Worm (Caenorhabditis elegans) whole organism, late embryonic: ENCODE results near the gene T14G8.4.

Experiments used
- K02D7.2 ChIP-seq: sonication (generic microtip); optimal IDR thresholded peaks from 2 replicates; lab custom pipeline; 2017; ENCODE audit warnings: mild to moderate bottlenecking, missing genetic modification characterization, missing compliant biosample characterization
- Y22D7AL.16 ChIP-seq: sonication (generic microtip); optimal IDR thresholded peaks from 2 replicates; lab custom pipeline; 2016; ENCODE audit warnings: missing genetic modification characterization, missing compliant biosample characterization
- ahr-1 ChIP-seq: sonication (generic microtip); optimal IDR thresholded peaks from 2 replicates; lab custom pipeline; 2016; ENCODE audit warnings: missing genetic modification characterization, missing compliant biosample characterization
- ama-1 ChIP-seq: fragments of 150-350 bp; optimal IDR thresholded peaks from 2 replicates; lab custom pipeline; 2014
- ceh-18 ChIP-seq: sonication (generic microtip); optimal IDR thresholded peaks from 2 replicates; lab custom pipeline; 2016; ENCODE audit warnings: missing genetic modification characterization, missing compliant biosample characterization
- ceh-22 ChIP-seq: sonication (generic microtip); optimal IDR thresholded peaks from 2 replicates; lab custom pipeline; 2017; ENCODE audit warnings: missing biosample characterization, missing genetic modification characterization
- ceh-24 ChIP-seq: sonication (generic microtip); optimal IDR thresholded peaks from 2 replicates; lab custom pipeline; 2016; ENCODE audit warnings: mild to moderate bottlenecking, missing genetic modification characterization, missing compliant biosample characterization
- ceh-30 ChIP-seq: fragments of 150-350 bp; optimal IDR thresholded peaks from 2 replicates; lab custom pipeline; 2014; ENCODE audit warnings: missing biosample characterization, missing genetic modification characterization
- ceh-31 ChIP-seq: sonication (generic microtip); optimal IDR thresholded peaks from 2 replicates; lab custom pipeline; 2016; ENCODE audit warnings: missing genetic modification characterization, missing compliant biosample characterization
- ceh-45 ChIP-seq: fragments of 200-800 bp; sonication (Bioruptor generic); IDR thresholded peaks from 2 replicates; pipeline ENCODE4 v1.3.6; 2022; ENCODE audit warnings: missing genetic modification reagents, missing genetic modification characterization, missing compliant biosample characterization
- ceh-48 ChIP-seq: sonication (generic microtip); optimal IDR thresholded peaks from 2 replicates; lab custom pipeline; 2016; ENCODE audit warnings: missing genetic modification characterization, inconsistent platforms, missing compliant biosample characterization
- ceh-6 ChIP-seq: fragments of 200-800 bp; sonication (Bioruptor generic); optimal IDR thresholded peaks from 2 replicates; lab custom pipeline; 2018; ENCODE audit warnings: mild to moderate bottlenecking, missing genetic modification characterization, missing compliant biosample characterization
- ceh-9 ChIP-seq: sonication (generic microtip); optimal IDR thresholded peaks from 2 replicates; lab custom pipeline; 2016; ENCODE audit warnings: mild to moderate bottlenecking, missing genetic modification characterization, inconsistent platforms, missing compliant biosample characterization
- dmd-4 ChIP-seq: sonication (generic microtip); optimal IDR thresholded peaks from 2 replicates; lab custom pipeline; 2016; ENCODE audit warnings: borderline replicate concordance, missing genetic modification characterization, missing compliant biosample characterization
- dve-1 ChIP-seq: sonication (generic microtip); optimal IDR thresholded peaks from 2 replicates; lab custom pipeline; 2017; ENCODE audit warnings: antibody characterized with exemption, mild to moderate bottlenecking, missing genetic modification characterization, missing compliant biosample characterization
- elt-2 ChIP-seq: sonication (generic microtip); optimal IDR thresholded peaks from 2 replicates; lab custom pipeline; 2016; ENCODE audit warnings: missing genetic modification reagents, missing genetic modification characterization, missing compliant biosample characterization
- ets-4 ChIP-seq: sonication (generic microtip); optimal IDR thresholded peaks from 2 replicates; lab custom pipeline; 2016; ENCODE audit warnings: missing genetic modification characterization, missing compliant biosample characterization
- eyg-1 ChIP-seq: sonication (generic microtip); optimal IDR thresholded peaks from 2 replicates; lab custom pipeline; 2016; ENCODE audit warnings: missing genotype, missing genetic modification characterization, missing compliant biosample characterization
- gmeb-2 ChIP-seq: sonication (generic microtip); optimal IDR thresholded peaks from 2 replicates; lab custom pipeline; 2016; ENCODE audit warnings: missing genetic modification characterization, inconsistent platforms, missing compliant biosample characterization
- hlh-13 ChIP-seq: fragments of 200-800 bp; sonication (Bioruptor generic); optimal IDR thresholded peaks from 2 replicates; lab custom pipeline; 2018; ENCODE audit warnings: mild to moderate bottlenecking, missing genetic modification characterization, missing compliant biosample characterization
- hlh-6 ChIP-seq: sonication (generic microtip); optimal IDR thresholded peaks from 2 replicates; lab custom pipeline; 2016; ENCODE audit warnings: missing genotype, missing genetic modification characterization, missing compliant biosample characterization
- hlh-8 ChIP-seq: sonication (generic microtip); optimal IDR thresholded peaks from 2 replicates; lab custom pipeline; 2016; ENCODE audit warnings: missing genotype, missing genetic modification characterization, missing compliant biosample characterization
- lim-6 ChIP-seq: sonication (generic microtip); optimal IDR thresholded peaks from 2 replicates; lab custom pipeline; 2016; ENCODE audit warnings: missing genetic modification characterization, missing compliant biosample characterization
- lin-11 ChIP-seq: fragments of 200-800 bp; sonication (Bioruptor generic); optimal IDR thresholded peaks from 2 replicates; lab custom pipeline; 2018; ENCODE audit warnings: mild to moderate bottlenecking, missing genetic modification characterization, missing compliant biosample characterization
- mec-3 ChIP-seq: sonication (generic microtip); optimal IDR thresholded peaks from 2 replicates; lab custom pipeline; 2016; ENCODE audit warnings: borderline replicate concordance, missing genetic modification characterization, missing compliant biosample characterization
- nfya-1 ChIP-seq: sonication (generic microtip); optimal IDR thresholded peaks from 2 replicates; lab custom pipeline; 2017; ENCODE audit warnings: missing genetic modification characterization, mild to moderate bottlenecking, missing compliant biosample characterization, antibody characterized with exemption, moderate library complexity
- nhr-11 ChIP-seq: fragments of 150-350 bp; optimal IDR thresholded peaks from 2 replicates; lab custom pipeline; 2014; ENCODE audit warnings: missing biosample characterization, missing genetic modification characterization
- npax-4 ChIP-seq: sonication (generic microtip); optimal IDR thresholded peaks from 2 replicates; lab custom pipeline; 2016; ENCODE audit warnings: missing genetic modification characterization, missing compliant biosample characterization
- odd-2 ChIP-seq: sonication (generic microtip); optimal IDR thresholded peaks from 2 replicates; lab custom pipeline; 2017; ENCODE audit warnings: antibody characterized with exemption, mild to moderate bottlenecking, missing genetic modification characterization, missing compliant biosample characterization
- pat-9 ChIP-seq: fragments of 200-800 bp; sonication (Bioruptor generic); optimal IDR thresholded peaks from 2 replicates; lab custom pipeline; 2018; ENCODE audit warnings: mild to moderate bottlenecking, missing genetic modification characterization, moderate library complexity, missing compliant biosample characterization
- pax-1 ChIP-seq: fragments of 150-350 bp; optimal IDR thresholded peaks from 2 replicates; lab custom pipeline; 2014; ENCODE audit warnings: missing biosample characterization, missing genetic modification characterization
- pha-4 ChIP-seq: fragments of 150-350 bp; optimal IDR thresholded peaks from 2 replicates; lab custom pipeline; 2018; ENCODE audit warnings: missing biosample characterization, missing genetic modification reagents, missing genetic modification characterization
- pros-1 ChIP-seq: fragments of 150-350 bp; optimal IDR thresholded peaks from 2 replicates; lab custom pipeline; 2014; ENCODE audit warnings: missing biosample characterization, missing genetic modification reagents, missing genetic modification characterization
- rnt-1 ChIP-seq: sonication (generic microtip); optimal IDR thresholded peaks from 2 replicates; lab custom pipeline; 2016; ENCODE audit warnings: missing genetic modification characterization, missing compliant biosample characterization
- sdc-2 ChIP-seq: sonication (generic microtip); optimal IDR thresholded peaks from 2 replicates; lab custom pipeline; 2016; ENCODE audit warnings: missing genotype, missing genetic modification characterization, missing compliant biosample characterization
- sox-2 ChIP-seq: fragments of 200-800 bp; sonication (Bioruptor generic); IDR thresholded peaks from 2 replicates; pipeline ENCODE4 v1.3.6; 2022; ENCODE audit warnings: missing genetic modification reagents, missing genetic modification characterization, missing compliant biosample characterization
- sox-4 ChIP-seq: sonication (generic microtip); optimal IDR thresholded peaks from 2 replicates; lab custom pipeline; 2017; ENCODE audit warnings: mild to moderate bottlenecking, missing genetic modification characterization, inconsistent platforms, missing compliant biosample characterization
- syd-9 ChIP-seq: sonication (generic microtip); optimal IDR thresholded peaks from 2 replicates; lab custom pipeline; 2016; ENCODE audit warnings: mild to moderate bottlenecking, missing genetic modification characterization, moderate library complexity, missing compliant biosample characterization
- tbx-2 ChIP-seq: sonication (generic microtip); optimal IDR thresholded peaks from 2 replicates; lab custom pipeline; 2016; ENCODE audit warnings: missing genetic modification characterization, missing compliant biosample characterization
- tbx-7 ChIP-seq: sonication (generic microtip); optimal IDR thresholded peaks from 2 replicates; lab custom pipeline; 2016; ENCODE audit warnings: missing genotype, missing genetic modification characterization, missing compliant biosample characterization
- ttx-3 ChIP-seq: sonication (generic microtip); optimal IDR thresholded peaks from 2 replicates; lab custom pipeline; 2016; ENCODE audit warnings: missing genetic modification reagents, missing genetic modification characterization, missing compliant biosample characterization
- unc-3 ChIP-seq, 2 experiments: fragments of 200-800 bp in 1 of 2; sonication (Bioruptor generic) in 1 of 2; sonication (generic microtip) in 1 of 2; conservative IDR thresholded peaks in 1 of 2; optimal IDR thresholded peaks in 1 of 2; 2 replicates each; pipeline versions ENCODE4 v1.3.6 to Lab custom; 2016 to 2022; ENCODE audit warnings: missing compliant biosample characterization in 2 of 2, missing genetic modification characterization in 2 of 2, missing genetic modification reagents in 1 of 2
- unc-42 ChIP-seq: sonication (generic microtip); optimal IDR thresholded peaks from 2 replicates; lab custom pipeline; 2016; ENCODE audit warnings: missing genotype, missing genetic modification characterization, missing compliant biosample characterization
- unc-86 ChIP-seq: sonication (generic microtip); optimal IDR thresholded peaks from 2 replicates; lab custom pipeline; 2016; ENCODE audit warnings: missing genetic modification characterization, missing compliant biosample characterization
- zip-5 ChIP-seq: sonication (generic microtip); optimal IDR thresholded peaks from 2 replicates; lab custom pipeline; 2016; ENCODE audit warnings: missing genetic modification characterization, missing compliant biosample characterization

The T14G8.4 gene

ce11 chrX:12876795-12877530, 13.3 kb upstream of the T14G8.4 start, which contains the start of gene bcat-1 (continued):
- no peak for TF ChIP-seq lim-6 (tag; lab: Kevin White, UChicago)
- no peak for TF ChIP-seq ets-4 (tag; lab: Kevin White, UChicago)
- no peak for TF ChIP-seq dve-1 (tag; lab: Kevin White, UChicago)
- no peak for TF ChIP-seq ceh-6 (GFP tag; lab: Kevin White, UChicago)
- TF ChIP-seq unc-86 (tag; lab: Kevin White, UChicago), result no peak
- TF ChIP-seq ceh-22 (tag; lab: Kevin White, UChicago), result no peak
- peak; percentile 31 for TF ChIP-seq hlh-6 (tag; lab: Kevin White, UChicago)
- TF ChIP-seq npax-4 (tag; lab: Kevin White, UChicago), result no peak
- TF ChIP-seq eyg-1 (tag; lab: Kevin White, UChicago), result no peak
- TF ChIP-seq ceh-30 (tag; lab: Kevin White, UChicago), result no peak
- TF ChIP-seq unc-42, result peak; percentile 16
- TF ChIP-seq lin-11, result no peak
- TF ChIP-seq syd-9 (tag; lab: Kevin White, UChicago), result no peak
- no peak for TF ChIP-seq ceh-9 (tag; lab: Kevin White, UChicago)
- no peak for TF ChIP-seq dmd-4 (tag; lab: Kevin White, UChicago)
- no peak for TF ChIP-seq ttx-3 (tag; lab: Kevin White, UChicago)
- no peak for TF ChIP-seq nfya-1 (tag; lab: Kevin White, UChicago)
- TF ChIP-seq ahr-1 (tag; lab: Kevin White, UChicago), result no peak
- no peak for TF ChIP-seq elt-2 (tag; lab: Kevin White, UChicago)
- TF ChIP-seq pat-9, result no peak
- TF ChIP-seq ceh-31 (tag; lab: Kevin White, UChicago), result peak; percentile 34
- no peak for TF ChIP-seq K02D7.2 (tag; lab: Kevin White, UChicago)
- no peak for TF ChIP-seq gmeb-2
- no peak for TF ChIP-seq sox-4 (tag; lab: Kevin White, UChicago)
- no peak for TF ChIP-seq ceh-48 (tag; lab: Kevin White, UChicago)
- peak; percentile 70 for TF ChIP-seq ceh-18 (tag; lab: Kevin White, UChicago)
- no peak for TF ChIP-seq Y22D7AL.16 (tag; lab: Kevin White, UChicago)
- TF ChIP-seq odd-2 (tag; lab: Kevin White, UChicago), result no peak
- no peak for TF ChIP-seq ceh-45 (GFP tag; lab: Robert Waterston, UW)
- no peak for TF ChIP-seq unc-3 (GFP tag; conservative IDR thresholded peaks at IDR 0.05; lab: Robert Waterston, UW)
- no peak for TF ChIP-seq unc-3 (tag; optimal IDR thresholded peaks at IDR 0.05; lab: Kevin White, UChicago)
- peak; percentile 60 for TF ChIP-seq tbx-2 (tag; lab: Kevin White, UChicago)
- no peak for TF ChIP-seq hlh-8
- no peak for TF ChIP-seq pha-4 (tag; lab: Kevin White, UChicago)
- TF ChIP-seq rnt-1 (tag; lab: Kevin White, UChicago), result peak; percentile 10
- TF ChIP-seq pax-1 (tag; lab: Kevin White, UChicago), result no peak
- TF ChIP-seq sox-2, result no peak

ce11 chrX:12875649-12876048, 12.0 kb upstream of the T14G8.4 start:
- TF ChIP-seq hlh-13 (GFP tag; lab: Kevin White, UChicago), result no peak
- no peak for TF ChIP-seq elt-2 (tag; lab: Kevin White, UChicago)
- no peak for TF ChIP-seq ceh-24 (tag; lab: Kevin White, UChicago)
- TF ChIP-seq unc-3 (GFP tag; conservative IDR thresholded peaks at IDR 0.05; lab: Robert Waterston, UW), result no peak
- TF ChIP-seq unc-3 (tag; optimal IDR thresholded peaks at IDR 0.05; lab: Kevin White, UChicago), result no peak
- TF ChIP-seq tbx-7, result no peak
- TF ChIP-seq lin-11, result no peak
- no peak for TF ChIP-seq mec-3 (tag; lab: Kevin White, UChicago)
- TF ChIP-seq sox-4 (tag; lab: Kevin White, UChicago), result no peak
- TF ChIP-seq ceh-6 (GFP tag; lab: Kevin White, UChicago), result no peak
- TF ChIP-seq ama-1 (lab: Kevin White, UChicago), result no peak
- TF ChIP-seq pros-1 (tag; lab: Kevin White, UChicago), result no peak
- TF ChIP-seq odd-2 (tag; lab: Kevin White, UChicago), result no peak
- TF ChIP-seq zip-5 (tag; lab: Kevin White, UChicago), result no peak
- no peak for TF ChIP-seq ceh-18 (tag; lab: Kevin White, UChicago)
- no peak for TF ChIP-seq hlh-6 (tag; lab: Kevin White, UChicago)
- TF ChIP-seq sdc-2 (tag; lab: Kevin White, UChicago), result no peak
- TF ChIP-seq nhr-11, result no peak
